Worm (Caenorhabditis elegans): ENCODE results near the gene acdh-11.

Gene acdh-11

ce11 chrIII:10536087-10536723 lies 29.9 kb upstream of the acdh-11 start:
- TF ChIP-seq mml-1 (tag; optimal IDR thresholded peaks at IDR 0.05) (no peak), unc-39 (tag; optimal IDR thresholded peaks at IDR 0.05) (no peak), snpc-4 (tag; optimal IDR thresholded peaks at IDR 0.05) (peak; percentile 50), lin-15B (tag; optimal IDR thresholded peaks at IDR 0.05) (no peak), ama-1 (optimal IDR thresholded peaks at IDR 0.05) (peak; percentile 85), nhr-67 (tag; optimal IDR thresholded peaks at IDR 0.05) (no peak), nhr-25 (tag; optimal IDR thresholded peaks at IDR 0.05) (no peak)

ce11 chrIII:10537003-10537402 lies 29.1 kb upstream of the acdh-11 start:
- peak; percentile 72 for TF ChIP-seq nhr-43 (tag; optimal IDR thresholded peaks at IDR 0.05; ENCODE audit: poor library complexity, severe bottlenecking)
- TF ChIP-seq lsy-12 (tag; optimal IDR thresholded peaks at IDR 0.05) = no peak
- TF ChIP-seq ama-1 (optimal IDR thresholded peaks at IDR 0.05) = peak; percentile 82
- no peak for TF ChIP-seq sea-2 (GFP tag; optimal IDR thresholded peaks at IDR 0.05)
- TF ChIP-seq elt-1 (tag; optimal IDR thresholded peaks at IDR 0.05) = no peak
- no peak for TF ChIP-seq nhr-237 (tag; optimal IDR thresholded peaks at IDR 0.05)
- no peak for TF ChIP-seq fkh-2 (tag; optimal IDR thresholded peaks at IDR 0.05)
- TF ChIP-seq nhr-25 (tag; optimal IDR thresholded peaks at IDR 0.05) = no peak
- no peak for TF ChIP-seq nfya-1 (tag; optimal IDR thresholded peaks at IDR 0.05; ENCODE audit: insufficient read depth)

DNA sequence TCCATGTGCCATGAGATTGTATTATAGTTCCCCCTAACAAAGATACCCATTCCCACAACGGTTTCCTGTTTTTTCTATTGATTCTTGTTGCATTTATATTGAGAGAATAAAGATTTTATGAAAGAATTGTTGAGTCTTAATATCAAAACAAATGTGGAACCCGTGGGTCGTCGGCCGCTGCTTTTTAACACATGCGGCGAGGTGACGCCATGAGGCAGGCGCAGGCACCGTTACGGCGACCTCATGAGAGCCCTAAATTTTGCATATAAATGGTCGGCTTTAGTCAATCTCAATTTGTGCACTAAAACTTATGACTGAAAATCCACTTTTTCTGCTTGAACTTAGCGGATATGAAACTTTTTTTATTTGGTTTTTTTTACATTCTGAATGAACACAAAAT lies 28.5 kb upstream of the acdh-11 start:
- TF ChIP-seq ama-1 (optimal IDR thresholded peaks at IDR 0.05) (peak; percentile 87), ZK546.5 (tag; optimal IDR thresholded peaks at IDR 0.05) (no peak), lsy-12 (tag; optimal IDR thresholded peaks at IDR 0.05) (no peak), jun-1 (tag; optimal IDR thresholded peaks at IDR 0.05) (no peak), nhr-12 (tag; optimal IDR thresholded peaks at IDR 0.05) (no peak), unc-62 (GFP tag; optimal IDR thresholded peaks at IDR 0.05) (no peak), lin-15B (tag; optimal IDR thresholded peaks at IDR 0.05) (no peak), aly-2 (tag; optimal IDR thresholded peaks at IDR 0.05) (no peak), nhr-77 (tag; optimal IDR thresholded peaks at IDR 0.05) (no peak), mml-1 (tag; optimal IDR thresholded peaks at IDR 0.05) (no peak), tbx-2 (tag; optimal IDR thresholded peaks at IDR 0.05) (no peak), pqm-1 (tag; optimal IDR thresholded peaks at IDR 0.05) (no peak), unc-39 (tag; optimal IDR thresholded peaks at IDR 0.05) (no peak), ztf-11 (tag; optimal IDR thresholded peaks at IDR 0.05) (no peak), ceh-16 (tag; optimal IDR thresholded peaks at IDR 0.05) (no peak), elt-3 (tag; optimal IDR thresholded peaks at IDR 0.05) (no peak), nhr-28 (tag; optimal IDR thresholded peaks at IDR 0.05) (no peak), nhr-25 (tag; optimal IDR thresholded peaks at IDR 0.05) (peak; percentile 8), nhr-43 (tag; optimal IDR thresholded peaks at IDR 0.05; ENCODE audit: poor library complexity, severe bottlenecking) (peak; percentile 14), lin-39 (tag; optimal IDR thresholded peaks at IDR 0.05) (no peak), ceh-28 (tag; optimal IDR thresholded peaks at IDR 0.05) (no peak), fos-1 (tag; optimal IDR thresholded peaks at IDR 0.05) (no peak), skn-1 (tag; optimal IDR thresholded peaks at IDR 0.05) (no peak), eor-1 (tag; optimal IDR thresholded peaks at IDR 0.05) (no peak), nhr-237 (tag; optimal IDR thresholded peaks at IDR 0.05) (no peak), fkh-10 (GFP tag; optimal IDR thresholded peaks at IDR 0.05) (no peak), egl-5 (tag; optimal IDR thresholded peaks at IDR 0.05) (no peak), ztf-4 (tag; optimal IDR thresholded peaks at IDR 0.05) (no peak), snpc-4 (tag; optimal IDR thresholded peaks at IDR 0.05) (no peak), mdl-1 (tag; optimal IDR thresholded peaks at IDR 0.05) (no peak), elt-2 (tag; optimal IDR thresholded peaks at IDR 0.05) (peak; percentile 2), zag-1 (tag; optimal IDR thresholded peaks at IDR 0.05) (no peak), fkh-2 (tag; optimal IDR thresholded peaks at IDR 0.05) (no peak), R02D3.7 (tag; optimal IDR thresholded peaks at IDR 0.05) (no peak), nhr-23 (tag; optimal IDR thresholded peaks at IDR 0.05) (peak; percentile 10), nfya-1 (tag; optimal IDR thresholded peaks at IDR 0.05; ENCODE audit: insufficient read depth) (no peak)
